Worm (Caenorhabditis elegans): ENCODE measurements around the gene mltn-11.

ce11 chrV:16620874-16621273 lies 15.1 kb upstream of the mltn-11 start, which contains the start of gene Y70C5A.3:
- TF ChIP-seq ama-1 (optimal IDR thresholded peaks at IDR 0.05) (no peak), pes-1 (GFP tag; IDR thresholded peaks at IDR 0.05) (no peak), B0310.2 (tag; optimal IDR thresholded peaks at IDR 0.05) (no peak), ceh-36 (tag; optimal IDR thresholded peaks at IDR 0.05) (no peak), F13C5.2 (tag; optimal IDR thresholded peaks at IDR 0.05) (no peak), tbx-11 (GFP tag; IDR thresholded peaks at IDR 0.05) (no peak)

All from whole organism, early embryonic.